Fruit fly (Drosophila melanogaster) whole organism: ENCODE measurements around the gene CG12811.

Experiments used
- CG8478 ChIP-seq: fragments of >200 bp; optimal IDR thresholded peaks from 2 replicates; lab custom pipeline; 2018; ENCODE audit warnings: inconsistent platforms
- Dll ChIP-seq: fragments of >200 bp; optimal IDR thresholded peaks from 2 replicates; lab custom pipeline; 2017
- pan ChIP-seq: fragments of >200 bp; optimal IDR thresholded peaks from 2 replicates; lab custom pipeline; 2017
- psq ChIP-seq: fragments of >200 bp; optimal IDR thresholded peaks from 2 replicates; lab custom pipeline; 2017
- usp ChIP-seq: fragments of >200 bp; optimal IDR thresholded peaks from 2 replicates; lab custom pipeline; 2017; ENCODE audit warnings: missing biosample characterization, missing genetic modification characterization, mixed read lengths

DNA sequence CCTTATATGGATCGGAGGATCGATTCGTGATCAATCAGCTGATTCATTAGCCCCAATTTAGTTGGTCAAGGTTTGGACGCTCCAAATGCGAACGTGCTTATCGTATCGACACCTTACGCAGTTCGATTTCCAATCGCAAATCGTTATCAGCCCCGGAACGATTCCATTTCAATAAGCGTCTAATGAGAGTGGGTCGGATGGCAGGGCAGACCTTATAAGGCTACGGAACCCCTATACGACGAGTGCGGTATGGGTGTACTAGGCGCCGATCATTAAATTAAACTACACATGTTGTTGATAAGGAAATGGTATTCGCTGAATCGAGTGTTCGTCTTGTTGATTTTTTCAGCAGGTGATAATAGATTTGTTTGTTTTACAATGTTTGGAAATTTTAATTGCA is 12.8 kb downstream of the CG12811 start:
- TF ChIP-seq pan (lab: Kevin White, UChicago) (no peak), Dll (lab: Kevin White, UChicago) (no peak), usp (GFP tag; lab: Kevin White, UChicago) (no peak), CG8478 (no peak), psq (lab: Kevin White, UChicago) (no peak)
